Worm (Caenorhabditis elegans) whole organism, L1 larva: ENCODE results near the gene ges-1.

Source experiments
- C16A3.4 ChIP-seq: fragments of 150-350 bp; optimal IDR thresholded peaks from 2 replicates; lab custom pipeline; 2014; ENCODE audit warnings: missing biosample characterization, missing genetic modification characterization
- C34B4.2 ChIP-seq: sonication (generic microtip); optimal IDR thresholded peaks from 2 replicates; lab custom pipeline; 2017; ENCODE audit warnings: mild to moderate bottlenecking, missing genetic modification characterization, missing compliant biosample characterization
- Y116A8C.19 ChIP-seq: sonication (generic microtip); optimal IDR thresholded peaks from 2 replicates; lab custom pipeline; 2016; ENCODE audit warnings: missing compliant biosample characterization, missing genetic modification characterization, borderline replicate concordance
- alr-1 ChIP-seq: fragments of 200-800 bp; sonication (Bioruptor generic); optimal IDR thresholded peaks from 2 replicates; lab custom pipeline; 2018; ENCODE audit warnings: borderline replicate concordance, mild to moderate bottlenecking, missing genetic modification characterization, missing compliant biosample characterization
- blmp-1 ChIP-seq: fragments of 150-350 bp; optimal IDR thresholded peaks from 2 replicates; lab custom pipeline; 2014; ENCODE audit warnings: missing biosample characterization, missing genetic modification characterization
- ceh-63 ChIP-seq: fragments of 200-800 bp; sonication (Bioruptor generic); optimal IDR thresholded peaks from 2 replicates; lab custom pipeline; 2018; ENCODE audit warnings: mild to moderate bottlenecking, missing genetic modification characterization, missing compliant biosample characterization
- ceh-82 ChIP-seq, 3 experiments: fragments of 150-350 bp in 1 of 3; sonication (generic microtip) in 2 of 3; optimal IDR thresholded peaks; 2 replicates each; lab custom pipeline; 2014 to 2017; ENCODE audit warnings: missing biosample characterization in 3 of 3, missing genetic modification characterization in 3 of 3
- ceh-88 ChIP-seq: fragments of 200-800 bp; sonication (Bioruptor generic); IDR thresholded peaks from 2 replicates; pipeline ENCODE4 v1.3.6; 2022; ENCODE audit warnings: missing genetic modification characterization, missing compliant biosample characterization
- ces-1 ChIP-seq: fragments of 150-350 bp; optimal IDR thresholded peaks from 2 replicates; lab custom pipeline; 2014; ENCODE audit warnings: missing biosample characterization, missing genetic modification reagents, missing genetic modification characterization
- efl-1 ChIP-seq, 4 experiments: fragments of 150-350 bp; optimal IDR thresholded peaks in 3 of 4; peaks in 1 of 4; 1 replicate in 1 of 4; 2 replicates in 3 of 4; lab custom pipeline; 2014; ENCODE audit warnings: missing biosample characterization in 2 of 4, missing genetic modification characterization in 2 of 4, missing genetic modification reagents in 2 of 4
- egl-13 ChIP-seq: sonication (generic microtip); optimal IDR thresholded peaks from 2 replicates; lab custom pipeline; 2016; ENCODE audit warnings: missing genotype, missing genetic modification reagents, missing genetic modification characterization, missing compliant biosample characterization
- egl-27 ChIP-seq, 2 experiments: fragments of 150-350 bp in 1 of 2; sonication (generic microtip); optimal IDR thresholded peaks; 3 replicates each; lab custom pipeline; 2017 to 2018; ENCODE audit warnings: missing biosample characterization in 2 of 2, missing genetic modification characterization in 2 of 2, missing genetic modification reagents in 2 of 2
- elt-2 ChIP-seq: sonication (generic microtip); optimal IDR thresholded peaks from 2 replicates; lab custom pipeline; 2016; ENCODE audit warnings: missing genetic modification characterization, mild to moderate bottlenecking, inconsistent platforms, missing compliant biosample characterization, missing genetic modification reagents
- ets-5 ChIP-seq: fragments of 200-800 bp; sonication (Bioruptor generic); IDR thresholded peaks from 2 replicates; pipeline ENCODE4 v1.3.6; 2022; ENCODE audit warnings: missing genetic modification characterization, missing compliant biosample characterization
- fkh-4 ChIP-seq: sonication (generic microtip); optimal IDR thresholded peaks from 2 replicates; lab custom pipeline; 2016; ENCODE audit warnings: missing compliant biosample characterization, missing genetic modification characterization, borderline replicate concordance
- fkh-8 ChIP-seq: sonication (generic microtip); optimal IDR thresholded peaks from 2 replicates; lab custom pipeline; 2016; ENCODE audit warnings: mild to moderate bottlenecking, missing genetic modification characterization, missing compliant biosample characterization
- fos-1 ChIP-seq: fragments of 150-350 bp; optimal IDR thresholded peaks from 2 replicates; lab custom pipeline; 2014; ENCODE audit warnings: missing biosample characterization, missing genetic modification characterization
- hlh-17 ChIP-seq: fragments of 200-800 bp; sonication (Bioruptor generic); optimal IDR thresholded peaks from 2 replicates; lab custom pipeline; 2018; ENCODE audit warnings: missing genetic modification characterization, mild to moderate bottlenecking, missing compliant biosample characterization, moderate library complexity, borderline replicate concordance
- hlh-4 ChIP-seq: sonication (generic microtip); optimal IDR thresholded peaks from 2 replicates; lab custom pipeline; 2016; ENCODE audit warnings: mild to moderate bottlenecking, missing genetic modification characterization, missing compliant biosample characterization
- jun-1 ChIP-seq: fragments of 150-350 bp; optimal IDR thresholded peaks from 2 replicates; lab custom pipeline; 2014; ENCODE audit warnings: missing biosample characterization, missing genetic modification reagents, missing genetic modification characterization
- lin-13 ChIP-seq: fragments of 150-350 bp; optimal IDR thresholded peaks from 2 replicates; lab custom pipeline; 2014; ENCODE audit warnings: missing biosample characterization, missing genetic modification reagents, missing genetic modification characterization
- lin-14 ChIP-seq: fragments of 200-800 bp; sonication (Bioruptor generic); optimal IDR thresholded peaks from 2 replicates; lab custom pipeline; 2018; ENCODE audit warnings: mild to moderate bottlenecking, missing genetic modification characterization, moderate library complexity, missing compliant biosample characterization
- lin-15B ChIP-seq: fragments of 150-350 bp; sonication (generic microtip); optimal IDR thresholded peaks from 3 replicates; lab custom pipeline; 2014; ENCODE audit warnings: missing biosample characterization, missing genetic modification characterization
- lin-35 ChIP-seq, 2 experiments: fragments of 150-350 bp; optimal IDR thresholded peaks; 2 replicates each; lab custom pipeline; 2014; ENCODE audit warnings: missing biosample characterization in 2 of 2, missing genetic modification characterization in 2 of 2, missing genetic modification reagents in 2 of 2
- lin-39 ChIP-seq: fragments of 150-350 bp; optimal IDR thresholded peaks from 2 replicates; lab custom pipeline; 2014; ENCODE audit warnings: missing biosample characterization, missing genetic modification reagents, missing genetic modification characterization
- lsy-2 ChIP-seq, 2 experiments: fragments of 150-350 bp; optimal IDR thresholded peaks; 2 replicates each; lab custom pipeline; 2014; ENCODE audit warnings: missing biosample characterization in 2 of 2, missing genetic modification characterization in 2 of 2
- mab-9 ChIP-seq: fragments of 200-800 bp; sonication (Bioruptor generic); IDR thresholded peaks from 2 replicates; pipeline ENCODE4 v1.3.6; 2022; ENCODE audit warnings: missing genetic modification reagents, missing genetic modification characterization, missing compliant biosample characterization
- mef-2 ChIP-seq: fragments of 150-350 bp; optimal IDR thresholded peaks from 2 replicates; lab custom pipeline; 2014; ENCODE audit warnings: missing biosample characterization, missing genetic modification characterization
- nhr-11 ChIP-seq: fragments of 150-350 bp; optimal IDR thresholded peaks from 2 replicates; lab custom pipeline; 2014; ENCODE audit warnings: missing biosample characterization, missing genetic modification characterization
- nhr-19 ChIP-seq: fragments of 200-800 bp; sonication (Bioruptor generic); conservative IDR thresholded peaks from 2 replicates; pipeline ENCODE4 v1.3.6; 2022; ENCODE audit warnings: missing genetic modification characterization, missing compliant biosample characterization
- nhr-237 ChIP-seq: fragments of 150-350 bp; optimal IDR thresholded peaks from 2 replicates; lab custom pipeline; 2014; ENCODE audit warnings: missing biosample characterization, missing genetic modification characterization
- nhr-28 ChIP-seq: fragments of 150-350 bp; optimal IDR thresholded peaks from 2 replicates; lab custom pipeline; 2014; ENCODE audit warnings: missing biosample characterization, missing genetic modification characterization
- nhr-71 ChIP-seq: sonication (generic microtip); optimal IDR thresholded peaks from 2 replicates; lab custom pipeline; 2016; ENCODE audit warnings: mild to moderate bottlenecking, missing genetic modification characterization, moderate library complexity, missing compliant biosample characterization
- nhr-84 ChIP-seq: sonication (generic microtip); optimal IDR thresholded peaks from 2 replicates; lab custom pipeline; 2017; ENCODE audit warnings: missing biosample characterization, missing genetic modification characterization
- nhr-90 ChIP-seq: sonication (generic microtip); optimal IDR thresholded peaks from 2 replicates; lab custom pipeline; 2016; ENCODE audit warnings: mild to moderate bottlenecking, missing genetic modification characterization, missing compliant biosample characterization; ENCODE audit not compliant: poor library complexity
- pax-3 ChIP-seq: fragments of 200-800 bp; sonication (Bioruptor generic); optimal IDR thresholded peaks from 2 replicates; lab custom pipeline; 2018; ENCODE audit warnings: mild to moderate bottlenecking, missing genetic modification characterization, moderate library complexity, missing compliant biosample characterization
- pqm-1 ChIP-seq: sonication (generic microtip); optimal IDR thresholded peaks from 3 replicates; lab custom pipeline; 2017; ENCODE audit warnings: missing biosample characterization, missing genetic modification characterization
- skn-1 ChIP-seq: fragments of 150-350 bp; optimal IDR thresholded peaks from 2 replicates; lab custom pipeline; 2014; ENCODE audit warnings: missing biosample characterization, missing genetic modification characterization
- snpc-4 ChIP-seq: fragments of 150-350 bp; optimal IDR thresholded peaks from 2 replicates; lab custom pipeline; 2014; ENCODE audit warnings: missing biosample characterization, missing genetic modification characterization
- snu-23 ChIP-seq: sonication (generic microtip); optimal IDR thresholded peaks from 2 replicates; lab custom pipeline; 2016; ENCODE audit warnings: missing genetic modification characterization, missing compliant biosample characterization
- sox-4 ChIP-seq: sonication (generic microtip); optimal IDR thresholded peaks from 2 replicates; lab custom pipeline; 2016; ENCODE audit warnings: missing genetic modification characterization, missing compliant biosample characterization
- sptf-1 ChIP-seq: fragments of 150-350 bp; optimal IDR thresholded peaks from 2 replicates; lab custom pipeline; 2014; ENCODE audit warnings: missing biosample characterization, missing genetic modification characterization
- sup-37 ChIP-seq: fragments of 200-800 bp; sonication (Bioruptor generic); optimal IDR thresholded peaks from 2 replicates; lab custom pipeline; 2018; ENCODE audit warnings: mild to moderate bottlenecking, missing genetic modification characterization, missing compliant biosample characterization
- swsn-7 ChIP-seq: sonication (generic microtip); optimal IDR thresholded peaks from 2 replicates; lab custom pipeline; 2016; ENCODE audit warnings: missing genetic modification characterization, missing compliant biosample characterization
- tbx-2 ChIP-seq: sonication (generic microtip); optimal IDR thresholded peaks from 2 replicates; lab custom pipeline; 2016; ENCODE audit warnings: missing genetic modification characterization, missing compliant biosample characterization
- tlp-1 ChIP-seq: fragments of 150-350 bp; optimal IDR thresholded peaks from 2 replicates; lab custom pipeline; 2014; ENCODE audit warnings: missing biosample characterization, missing genetic modification characterization
- unc-30 ChIP-seq: sonication (generic microtip); optimal IDR thresholded peaks from 2 replicates; lab custom pipeline; 2017; ENCODE audit warnings: missing biosample characterization, missing genetic modification characterization
- unc-62 ChIP-seq: fragments of 150-350 bp; optimal IDR thresholded peaks from 2 replicates; lab custom pipeline; 2014; ENCODE audit warnings: missing biosample characterization, missing genetic modification reagents, missing genetic modification characterization
- unc-98 ChIP-seq: fragments of 200-800 bp; sonication (Bioruptor generic); IDR thresholded peaks from 2 replicates; pipeline ENCODE4 v1.3.6; 2022; ENCODE audit warnings: missing genetic modification characterization, missing compliant biosample characterization
- vab-15 ChIP-seq: sonication (generic microtip); optimal IDR thresholded peaks from 2 replicates; lab custom pipeline; 2017; ENCODE audit warnings: missing genotype, mild to moderate bottlenecking, missing genetic modification characterization, missing compliant biosample characterization
- ztf-11 ChIP-seq, 2 experiments: sonication (generic microtip); optimal IDR thresholded peaks; 2 replicates each; lab custom pipeline; 2016 to 2017; ENCODE audit warnings: missing genetic modification characterization in 2 of 2, missing biosample characterization in 1 of 2, missing compliant biosample characterization in 1 of 2
- ztf-4 ChIP-seq: fragments of 150-350 bp; optimal IDR thresholded peaks from 2 replicates; lab custom pipeline; 2014; ENCODE audit warnings: missing biosample characterization, missing genetic modification characterization

ges-1 gene

ce11 chrV:1383206-1383908, 48.6 kb downstream of the ges-1 start, which contains the start of gene rga-4:
Gene rga-4 (minus strand): TSS chrV:1383256.
- TF ChIP-seq snu-23 (peak; percentile 53), nhr-11 (tag; lab: Kevin White, UChicago) (no peak), hlh-4 (tag; lab: Kevin White, UChicago) (no peak), fos-1 (tag; lab: Kevin White, UChicago) (no peak), ets-5 (no peak), unc-30 (tag; lab: Kevin White, UChicago) (no peak), sup-37 (GFP tag; lab: Kevin White, UChicago) (no peak), elt-2 (tag; lab: Kevin White, UChicago) (no peak), lin-35 (GFP tag; optimal IDR thresholded peaks at IDR 0.05; lab: Kevin White, UChicago) (peak; percentile 67 to 78), ceh-82 (tag; optimal IDR thresholded peaks at IDR 0.05; lab: Kevin White, UChicago) (peak in 1 of 3 experiments; percentile 12), Y116A8C.19 (tag; lab: Kevin White, UChicago) (no peak), nhr-28 (no peak), snpc-4 (no peak), lin-14 (no peak), tlp-1 (tag; lab: Kevin White, UChicago) (no peak), egl-27 (tag; optimal IDR thresholded peaks at IDR 0.05; lab: Kevin White, UChicago) (no peak), pax-3 (no peak), unc-62 (GFP tag; lab: Kevin White, UChicago) (no peak), alr-1 (tag; lab: Kevin White, UChicago) (no peak), C34B4.2 (no peak), jun-1 (tag; lab: Kevin White, UChicago) (no peak), sox-4 (tag; lab: Kevin White, UChicago) (no peak), fkh-4 (tag; lab: Kevin White, UChicago) (no peak), ceh-88 (GFP tag; lab: Robert Waterston, UW) (no peak), nhr-19 (GFP tag; lab: Robert Waterston, UW) (no peak; the same call in 1 of the 2 replicates), nhr-237 (no peak), mef-2 (tag; lab: Kevin White, UChicago) (no peak), sptf-1 (tag; lab: Kevin White, UChicago) (no peak), egl-13 (tag; lab: Kevin White, UChicago) (no peak), nhr-84 (no peak), efl-1 (optimal IDR thresholded peaks at IDR 0.05; lab: Kevin White, UChicago) (peak; percentile 49 to 71), efl-1 (GFP tag; optimal IDR thresholded peaks at IDR 0.05 in 1 of 2; lab: Kevin White, UChicago) (peak; percentile 83 to 98), ceh-63 (no peak), fkh-8 (tag; lab: Kevin White, UChicago) (no peak), lin-39 (tag; lab: Kevin White, UChicago) (no peak), lin-15B (no peak), mab-9 (GFP tag; lab: Robert Waterston, UW) (no peak), ces-1 (no peak), skn-1 (tag; lab: Kevin White, UChicago) (no peak), pqm-1 (tag; lab: Kevin White, UChicago) (no peak), hlh-17 (GFP tag; lab: Kevin White, UChicago) (no peak), ztf-11 (tag; optimal IDR thresholded peaks at IDR 0.05; lab: Kevin White, UChicago) (peak in 1 of 2 experiments; percentile 27), unc-98 (GFP tag; lab: Robert Waterston, UW) (no peak), tbx-2 (tag; lab: Kevin White, UChicago) (peak; percentile 17), swsn-7 (tag; lab: Kevin White, UChicago) (peak; percentile 46), lsy-2 (tag; optimal IDR thresholded peaks at IDR 0.05; lab: Kevin White, UChicago) (peak; percentile 38 to 41), vab-15 (peak; percentile 75), ztf-4 (tag; lab: Kevin White, UChicago) (no peak), lin-13 (no peak), nhr-90 (no peak), blmp-1 (tag; lab: Kevin White, UChicago) (no peak), C16A3.4 (tag; lab: Kevin White, UChicago) (no peak), nhr-71 (tag; lab: Kevin White, UChicago) (peak; percentile 47)
